Worm (Caenorhabditis elegans) whole organism, L4/young adult: ENCODE data around the gene lron-2.

ENCODE experiments used
- W03F9.2 ChIP-seq: fragments of 150-350 bp; optimal IDR thresholded peaks from 2 replicates; lab custom pipeline; 2014; ENCODE audit warnings: missing biosample characterization, missing genetic modification characterization
- him-1 ChIP-seq: sonication (generic microtip); optimal IDR thresholded peaks from 2 replicates; lab custom pipeline; 2016; ENCODE audit warnings: missing genotype, missing genetic modification reagents, missing genetic modification characterization, missing compliant biosample characterization

ce11 chrV:9273587-9273986, 13.8 kb downstream of the lron-2 start:
- TF ChIP-seq him-1 (tag; lab: Kevin White, UChicago) (peak; percentile 55), W03F9.2 (tag; lab: Kevin White, UChicago) (no peak)
